Worm (Caenorhabditis elegans) whole organism, early embryonic: ENCODE measurements around the gene F13B12.6.

Experiments used
- B0310.2 ChIP-seq: sonication (generic microtip); optimal IDR thresholded peaks from 2 replicates; lab custom pipeline; 2016; ENCODE audit warnings: mild to moderate bottlenecking, missing genetic modification characterization, missing compliant biosample characterization
- aly-1 ChIP-seq: sonication (generic microtip); optimal IDR thresholded peaks from 2 replicates; lab custom pipeline; 2016; ENCODE audit warnings: missing genetic modification characterization, missing compliant biosample characterization
- ama-1 ChIP-seq: fragments of 150-350 bp; optimal IDR thresholded peaks from 2 replicates; lab custom pipeline; 2014
- ceh-13 ChIP-seq: fragments of 200-800 bp; sonication (Bioruptor generic); optimal IDR thresholded peaks from 2 replicates; lab custom pipeline; 2018; ENCODE audit warnings: mild to moderate bottlenecking, missing genetic modification characterization, missing compliant biosample characterization
- ceh-36 ChIP-seq: sonication (generic microtip); optimal IDR thresholded peaks from 2 replicates; lab custom pipeline; 2016; ENCODE audit warnings: missing genetic modification characterization, inconsistent platforms, missing compliant biosample characterization
- ets-7 ChIP-seq: sonication (generic microtip); optimal IDR thresholded peaks from 2 replicates; lab custom pipeline; 2016; ENCODE audit warnings: missing genotype, missing genetic modification characterization, missing compliant biosample characterization
- flt-1 ChIP-seq: fragments of 200-800 bp; sonication (Bioruptor generic); IDR thresholded peaks from 2 replicates; pipeline ENCODE4 v1.3.6; 2022; ENCODE audit warnings: missing genetic modification characterization, missing compliant biosample characterization
- hmg-4 ChIP-seq: fragments of 200-800 bp; sonication (Bioruptor generic); optimal IDR thresholded peaks from 2 replicates; lab custom pipeline; 2018; ENCODE audit warnings: mild to moderate bottlenecking, missing genetic modification characterization, missing compliant biosample characterization
- hnd-1 ChIP-seq: sonication (generic microtip); optimal IDR thresholded peaks from 2 replicates; lab custom pipeline; 2016; ENCODE audit warnings: missing genetic modification characterization, missing compliant biosample characterization
- scrt-1 ChIP-seq: fragments of 200-800 bp; sonication (Bioruptor generic); IDR thresholded peaks from 2 replicates; pipeline ENCODE4 v1.3.6; 2022; ENCODE audit warnings: missing genetic modification characterization, missing compliant biosample characterization
- sea-1 ChIP-seq: fragments of 200-800 bp; sonication (Bioruptor generic); conservative IDR thresholded peaks from 2 replicates; pipeline ENCODE4 v1.3.6; 2022; ENCODE audit warnings: missing genetic modification characterization, missing compliant biosample characterization
- tbx-37 ChIP-seq: fragments of 200-800 bp; sonication (Bioruptor generic); conservative IDR thresholded peaks from 2 replicates; pipeline ENCODE4 v1.3.6; 2022; ENCODE audit warnings: missing genetic modification reagents, missing genetic modification characterization, missing compliant biosample characterization
- tra-4 ChIP-seq: sonication (generic microtip); optimal IDR thresholded peaks from 2 replicates; lab custom pipeline; 2017; ENCODE audit warnings: missing genetic modification characterization, missing compliant biosample characterization

- no peak for TF ChIP-seq tra-4 (tag; lab: Kevin White, UChicago)
- TF ChIP-seq ceh-13 (GFP tag; lab: Kevin White, UChicago) = no peak
- TF ChIP-seq scrt-1 = no peak
- TF ChIP-seq aly-1 (tag; lab: Kevin White, UChicago) = no peak
- no peak for TF ChIP-seq sea-1 (GFP tag; lab: Robert Waterston, UW)
- TF ChIP-seq hmg-4 (GFP tag; lab: Kevin White, UChicago) = no peak
- no peak for TF ChIP-seq ama-1 (lab: Kevin White, UChicago)
- TF ChIP-seq B0310.2 = no peak
- TF ChIP-seq ceh-36 (tag; lab: Kevin White, UChicago) = no peak
- TF ChIP-seq tbx-37 (GFP tag; lab: Robert Waterston, UW) = no peak
- TF ChIP-seq hnd-1 (tag; lab: Kevin White, UChicago) = no peak
- TF ChIP-seq ets-7 (tag; lab: Kevin White, UChicago) = no peak
- TF ChIP-seq flt-1 = no peak
These were observed 19.4 kb upstream of the F13B12.6 start for ce11 chrIV:10437114-10437513.
